Fruit fly (Drosophila melanogaster) whole organism, wandering third instar larva: Measurements from ENCODE around the gene Osi13.

Experiments
- Abd-B ChIP-seq: fragments of >200 bp; optimal IDR thresholded peaks from 2 replicates; lab custom pipeline; 2017; ENCODE audit warnings: missing biosample characterization, missing genetic modification characterization
- CG32264 ChIP-seq: fragments of 200-800 bp; sonication (Bioruptor generic); optimal IDR thresholded peaks from 2 replicates; lab custom pipeline; 2016; ENCODE audit warnings: missing biosample characterization, missing genetic modification characterization
- CG9705 ChIP-seq: fragments of 200-800 bp; sonication (Bioruptor generic); optimal IDR thresholded peaks from 2 replicates; lab custom pipeline; 2018; ENCODE audit warnings: missing biosample characterization, mild to moderate bottlenecking, missing genetic modification characterization
- CrebA ChIP-seq: fragments of 200-800 bp; sonication (Bioruptor generic); optimal IDR thresholded peaks from 2 replicates; lab custom pipeline; 2016; ENCODE audit warnings: missing biosample characterization, mild to moderate bottlenecking, missing genetic modification characterization, borderline replicate concordance
- Dfd ChIP-seq: fragments of >200 bp; optimal IDR thresholded peaks from 2 replicates; lab custom pipeline; 2017; ENCODE audit warnings: missing biosample characterization, missing genetic modification characterization
- Dif ChIP-seq: fragments of 200-275, 200-300 bp; sonication (Bioruptor generic); optimal IDR thresholded peaks from 2 replicates; lab custom pipeline; 2018; ENCODE audit warnings: missing biosample characterization, missing genetic modification characterization; ENCODE audit not compliant: partially characterized antibody
- GATAd ChIP-seq: sonication (Bioruptor generic); optimal IDR thresholded peaks from 2 replicates; lab custom pipeline; 2016; ENCODE audit warnings: missing biosample characterization, missing genetic modification characterization
- HLH106 ChIP-seq: fragments of 200-800 bp; optimal IDR thresholded peaks from 3 replicates; lab custom pipeline; 2019; ENCODE audit warnings: missing biosample characterization, mild to moderate bottlenecking, missing genetic modification characterization, moderate library complexity
- Hnf4 ChIP-seq: fragments of 200-800 bp; sonication (Bioruptor generic); optimal IDR thresholded peaks from 2 replicates; lab custom pipeline; 2016; ENCODE audit warnings: missing biosample characterization, mild to moderate bottlenecking, missing genetic modification characterization
- Hr78 ChIP-seq: fragments of >200 bp; optimal IDR thresholded peaks from 2 replicates; lab custom pipeline; 2017; ENCODE audit warnings: missing biosample characterization, missing genetic modification characterization
- Hr83 ChIP-seq: fragments of 200-300 bp; sonication (Bioruptor generic); optimal IDR thresholded peaks from 2 replicates; lab custom pipeline; 2016; ENCODE audit warnings: missing biosample characterization, mild to moderate bottlenecking, missing genetic modification characterization, moderate library complexity; ENCODE audit not compliant: poor library complexity, severe bottlenecking
- Jra ChIP-seq: sonication (Bioruptor generic); optimal IDR thresholded peaks from 2 replicates; lab custom pipeline; 2016; ENCODE audit warnings: missing biosample characterization, missing genetic modification characterization
- Mio ChIP-seq: sonication (Bioruptor generic); optimal IDR thresholded peaks from 2 replicates; lab custom pipeline; 2016; ENCODE audit warnings: missing biosample characterization, missing genetic modification characterization
- Myc ChIP-seq: fragments of >200 bp; optimal IDR thresholded peaks from 2 replicates; lab custom pipeline; 2017
- N ChIP-seq: fragments of >200 bp; optimal IDR thresholded peaks from 2 replicates; lab custom pipeline; 2018; ENCODE audit warnings: missing biosample characterization, missing external identifiers, missing genetic modification characterization
- OdsH ChIP-seq: fragments of 200-800 bp; sonication (Bioruptor generic); optimal IDR thresholded peaks from 2 replicates; lab custom pipeline; 2016; ENCODE audit warnings: missing biosample characterization, mild to moderate bottlenecking, missing genetic modification characterization
- Sp1 ChIP-seq: fragments of 200-800 bp; sonication (Bioruptor generic); optimal IDR thresholded peaks from 3 replicates; lab custom pipeline; 2019; ENCODE audit warnings: missing biosample characterization, mild to moderate bottlenecking, missing genetic modification characterization, moderate library complexity
- Vsx2 ChIP-seq: fragments of 200-300, 225-300 bp; sonication (Bioruptor generic); optimal IDR thresholded peaks from 2 replicates; lab custom pipeline; 2018; ENCODE audit warnings: missing biosample characterization, missing genetic modification characterization; ENCODE audit not compliant: partially characterized antibody
- br ChIP-seq: fragments of 200-800 bp; sonication (Bioruptor generic); optimal IDR thresholded peaks from 2 replicates; lab custom pipeline; 2016; ENCODE audit warnings: missing biosample characterization, missing genetic modification characterization
- brk ChIP-seq: fragments of 200-800 bp; sonication (Bioruptor generic); optimal IDR thresholded peaks from 2 replicates; lab custom pipeline; 2016; ENCODE audit warnings: missing biosample characterization, mild to moderate bottlenecking, missing genetic modification characterization
- dl ChIP-seq, 2 experiments: fragments of 175-275, 200-275 bp in 1 of 2; fragments of 200-275 bp in 1 of 2; sonication (Bioruptor generic); optimal IDR thresholded peaks; lab custom pipeline; 2018; ENCODE audit warnings: mild to moderate bottlenecking in 2 of 2, missing biosample characterization in 2 of 2, missing genetic modification characterization in 2 of 2, moderate library complexity in 2 of 2; ENCODE audit not compliant: partially characterized antibody in 2 of 2, insufficient read depth in 1 of 2
- dmrt93B ChIP-seq: fragments of 200-800 bp; sonication (Bioruptor generic); optimal IDR thresholded peaks from 2 replicates; lab custom pipeline; 2018; ENCODE audit warnings: missing biosample characterization, mild to moderate bottlenecking, missing genetic modification characterization
- dsf ChIP-seq: sonication (Bioruptor generic); optimal IDR thresholded peaks from 2 replicates; lab custom pipeline; 2016; ENCODE audit warnings: missing biosample characterization, missing genetic modification characterization, borderline replicate concordance
- ey ChIP-seq: fragments of 200-800 bp; sonication (Bioruptor generic); optimal IDR thresholded peaks from 2 replicates; lab custom pipeline; 2016; ENCODE audit warnings: missing biosample characterization, missing genetic modification characterization
- foxo ChIP-seq, 2 experiments: fragments of 200-800 bp; sonication (Bioruptor generic); optimal IDR thresholded peaks; 2 replicates in 1 of 2; 3 replicates in 1 of 2; lab custom pipeline; 2016 to 2017; ENCODE audit warnings: missing biosample characterization in 2 of 2, missing genetic modification characterization in 2 of 2
- fru ChIP-seq: fragments of 200-800 bp; sonication (Bioruptor generic); optimal IDR thresholded peaks from 3 replicates; lab custom pipeline; 2016; ENCODE audit warnings: missing biosample characterization, mild to moderate bottlenecking, missing genetic modification characterization
- h ChIP-seq: fragments of 200-800 bp; sonication (Bioruptor generic); optimal IDR thresholded peaks from 3 replicates; lab custom pipeline; 2016; ENCODE audit warnings: missing biosample characterization, mild to moderate bottlenecking, missing genetic modification characterization
- jim ChIP-seq: fragments of 175-275, 200-325 bp; sonication (Bioruptor generic); optimal IDR thresholded peaks from 2 replicates; lab custom pipeline; 2016; ENCODE audit warnings: missing biosample characterization, mild to moderate bottlenecking, missing genetic modification characterization
- lola ChIP-seq: fragments of >200 bp; optimal IDR thresholded peaks from 2 replicates; lab custom pipeline; 2017; ENCODE audit warnings: missing biosample characterization, missing genetic modification characterization
- pan ChIP-seq: fragments of >200 bp; optimal IDR thresholded peaks from 2 replicates; lab custom pipeline; 2017
- psq ChIP-seq: fragments of 200-800 bp; sonication (Bioruptor generic); optimal IDR thresholded peaks from 3 replicates; lab custom pipeline; 2017; ENCODE audit warnings: missing biosample characterization, mild to moderate bottlenecking, missing genetic modification characterization, moderate library complexity
- sage ChIP-seq: fragments of 200-800 bp; sonication (Bioruptor generic); optimal IDR thresholded peaks from 2 replicates; lab custom pipeline; 2016; ENCODE audit warnings: missing biosample characterization, mild to moderate bottlenecking, missing genetic modification characterization
- sv ChIP-seq: fragments of 200-800 bp; sonication (Bioruptor generic); optimal IDR thresholded peaks from 3 replicates; lab custom pipeline; 2016; ENCODE audit warnings: missing biosample characterization, missing genetic modification characterization
- tai ChIP-seq: sonication (Bioruptor generic); optimal IDR thresholded peaks from 2 replicates; lab custom pipeline; 2016; ENCODE audit warnings: missing biosample characterization, missing genetic modification characterization
- woc ChIP-seq: sonication (Bioruptor generic); optimal IDR thresholded peaks from 2 replicates; lab custom pipeline; 2016; ENCODE audit warnings: missing biosample characterization, mild to moderate bottlenecking, missing genetic modification characterization

Gene Osi13

DNA sequence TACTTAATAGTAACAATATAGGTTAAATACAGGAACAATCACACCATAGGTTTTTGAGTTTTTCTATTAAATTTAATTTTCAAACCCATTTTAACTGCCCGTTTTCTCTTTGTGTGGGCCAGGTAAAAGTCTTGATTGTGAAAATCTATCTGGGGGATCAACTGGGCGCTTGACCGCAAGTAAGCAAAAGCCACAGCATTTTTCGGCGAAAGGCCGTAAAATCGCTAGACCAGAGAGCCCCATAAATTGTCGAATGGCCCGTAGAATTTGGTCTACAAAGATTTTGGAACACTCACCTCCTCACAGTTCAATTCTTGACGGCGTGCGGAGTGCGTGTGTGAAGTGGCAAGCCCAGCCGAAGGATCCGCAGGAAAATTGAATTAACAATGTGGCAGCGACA lies 4.1 kb upstream of the Osi13 start, which contains the start of gene CG15594:
Gene CG15594 (plus strand): TSS at position 301 of the 400 bp plus-strand sequence.
- TF ChIP-seq dmrt93B (GFP tag; lab: Kevin White, UChicago) (no peak), psq (GFP tag; lab: Kevin White, UChicago) (no peak)

DNA sequence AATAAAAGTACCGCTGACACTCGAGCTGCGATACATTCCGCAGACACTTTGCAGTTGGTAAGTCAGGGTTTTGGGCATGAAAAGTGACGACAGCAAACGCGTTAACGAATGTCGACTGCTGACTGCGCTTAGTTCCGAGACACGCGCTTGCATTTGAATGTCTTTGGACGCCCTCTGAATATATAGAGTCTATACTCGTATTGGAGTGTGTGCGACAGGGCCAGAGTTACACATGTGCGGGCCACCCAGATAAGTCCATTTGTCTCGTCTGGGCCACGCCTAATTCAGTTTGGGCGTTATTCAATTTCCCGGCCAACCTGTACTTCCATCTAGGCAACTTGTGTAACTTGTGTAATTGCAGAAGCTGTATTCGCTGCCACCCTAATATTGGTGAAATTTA lies 1.2 kb upstream of the Osi13 start:
- TF ChIP-seq h (GFP tag; lab: Kevin White, UChicago) (no peak), Vsx2 (no peak), Jra (GFP tag; lab: Kevin White, UChicago) (no peak), Dfd (GFP tag; lab: Kevin White, UChicago) (no peak), dmrt93B (GFP tag; lab: Kevin White, UChicago) (no peak), br (GFP tag; lab: Kevin White, UChicago) (no peak), Sp1 (GFP tag; lab: Kevin White, UChicago) (no peak), HLH106 (tag; lab: Kevin White, UChicago) (no peak), CG9705 (GFP tag; lab: Kevin White, UChicago) (no peak), GATAd (GFP tag; lab: Kevin White, UChicago) (no peak), sage (GFP tag; lab: Kevin White, UChicago) (no peak), woc (GFP tag; lab: Kevin White, UChicago) (no peak), Hr83 (GFP tag; lab: Kevin White, UChicago) (no peak)
- TF ChIP-seq, all 38 proteins: peak for 0

DNA sequence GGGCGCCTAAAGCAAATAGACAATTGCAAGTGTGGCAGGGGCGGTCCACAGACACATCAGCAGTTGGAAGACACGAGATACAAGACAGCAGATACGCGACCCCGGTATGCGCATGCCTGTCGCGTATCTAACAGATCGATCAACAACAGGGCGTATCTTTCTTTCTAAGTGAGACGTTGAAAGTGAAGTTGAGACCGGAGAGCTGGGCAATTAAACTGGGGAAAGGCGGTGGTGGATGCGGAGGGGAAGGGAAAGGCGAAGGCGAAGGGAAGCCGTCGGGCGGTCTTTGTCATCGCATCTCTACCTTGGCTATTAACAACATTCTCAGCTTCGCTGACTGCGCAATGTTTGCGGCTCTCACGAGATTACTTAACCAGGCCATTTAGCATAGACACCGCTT lies 2.5 kb downstream of the Osi13 start:
- no peak for TF ChIP-seq psq (GFP tag; lab: Kevin White, UChicago)
- TF ChIP-seq foxo (GFP tag; optimal IDR thresholded peaks at IDR 0.05; lab: Kevin White, UChicago) = no peak
- TF ChIP-seq br (GFP tag; lab: Kevin White, UChicago) = no peak
- no peak for TF ChIP-seq jim (GFP tag; lab: Kevin White, UChicago)
- no peak for TF ChIP-seq Dfd (GFP tag; lab: Kevin White, UChicago)
- TF ChIP-seq, all 38 proteins: peak for 0

DNA sequence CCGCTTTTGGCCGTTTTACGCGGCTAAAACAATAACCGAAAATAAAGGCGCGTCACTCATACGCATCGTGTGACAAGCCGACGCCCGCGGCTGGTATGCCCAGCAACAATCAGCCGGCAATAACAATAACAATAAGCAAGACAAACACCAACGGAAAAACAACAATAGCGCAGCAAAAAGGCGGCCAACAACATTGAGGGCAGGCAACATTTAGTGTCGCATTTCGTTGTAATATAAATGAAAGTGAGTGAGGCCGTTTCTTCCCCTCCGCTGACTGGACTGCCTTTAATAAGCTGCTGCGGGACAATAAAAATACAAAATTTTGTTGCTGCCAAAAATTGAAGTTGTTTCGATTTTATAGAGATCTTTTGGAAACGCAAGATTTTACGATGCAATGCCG lies 5.6 kb downstream of the Osi13 start:
- TF ChIP-seq dsf (GFP tag; lab: Kevin White, UChicago) = no peak
- TF ChIP-seq Mio (GFP tag; lab: Kevin White, UChicago) = no peak
- TF ChIP-seq Myc (lab: Kevin White, UChicago) = no peak
- no peak for TF ChIP-seq woc (GFP tag; lab: Kevin White, UChicago)
- TF ChIP-seq GATAd (GFP tag; lab: Kevin White, UChicago) = no peak
- TF ChIP-seq Hr78 (GFP tag; lab: Kevin White, UChicago) = no peak
- no peak for TF ChIP-seq N (GFP tag; lab: Kevin White, UChicago)
- TF ChIP-seq dl (GFP tag; optimal IDR thresholded peaks at IDR 0.05; lab: Kevin White, UChicago; ENCODE audit: insufficient read depth in 1 of 2, partially characterized antibody in 2 of 2) = no peak
- no peak for TF ChIP-seq h (GFP tag; lab: Kevin White, UChicago)
- no peak for TF ChIP-seq tai
- TF ChIP-seq Hnf4 = no peak
- no peak for TF ChIP-seq br (GFP tag; lab: Kevin White, UChicago)
- no peak for TF ChIP-seq jim (GFP tag; lab: Kevin White, UChicago)
- TF ChIP-seq CG32264 (GFP tag; lab: Kevin White, UChicago) = no peak
- TF ChIP-seq, all 38 proteins: peak for 0

dm6 chr3R:6298828-6299227 lies 7.3 kb downstream of the Osi13 start, which contains the start of gene Osi14:
Gene Osi14 (plus strand): TSS chr3R:6299128.
- TF ChIP-seq CrebA (GFP tag; lab: Kevin White, UChicago) (no peak), lola (GFP tag; lab: Kevin White, UChicago) (no peak), dl (GFP tag; optimal IDR thresholded peaks at IDR 0.05; lab: Kevin White, UChicago; ENCODE audit: insufficient read depth in 1 of 2, partially characterized antibody in 2 of 2) (no peak), jim (GFP tag; lab: Kevin White, UChicago) (no peak), pan (lab: Kevin White, UChicago) (no peak), woc (GFP tag; lab: Kevin White, UChicago) (no peak), CG32264 (GFP tag; lab: Kevin White, UChicago) (no peak)

DNA sequence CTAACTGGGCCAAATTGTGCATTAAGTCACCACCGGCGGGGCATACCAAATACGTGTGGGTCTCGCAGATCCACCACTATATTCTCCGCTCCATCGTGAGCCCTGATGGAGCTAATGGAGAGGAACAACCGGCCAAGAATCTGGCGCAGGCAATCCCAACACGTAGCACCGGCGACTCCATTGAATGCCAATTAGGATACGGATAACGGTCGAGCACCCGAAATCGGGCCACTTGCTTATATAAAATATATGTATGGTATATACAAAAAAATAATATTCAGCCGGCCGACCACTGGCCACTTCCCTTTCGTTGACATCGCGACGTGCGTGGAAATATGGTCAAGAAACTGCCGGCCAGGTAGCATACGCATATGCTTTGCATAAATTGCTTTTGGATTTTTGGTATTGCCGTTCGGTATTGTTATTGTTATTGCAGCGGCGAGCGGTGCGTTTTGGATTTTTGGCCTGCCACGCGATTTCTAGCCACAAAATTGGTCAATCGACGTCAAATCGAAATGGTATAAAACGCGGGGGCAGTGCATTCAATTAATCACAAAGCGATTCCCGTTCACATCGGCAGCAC lies 9.8 kb downstream of the Osi13 start, which contains the start of gene Osi15:
Gene Osi15 (plus strand): TSS at position 548 of the 583 bp plus-strand sequence.
- TF ChIP-seq pan (lab: Kevin White, UChicago) = no peak
- TF ChIP-seq brk (GFP tag; lab: Kevin White, UChicago) = no peak
- TF ChIP-seq dsf (GFP tag; lab: Kevin White, UChicago) = no peak
- TF ChIP-seq dl (GFP tag; optimal IDR thresholded peaks at IDR 0.05; lab: Kevin White, UChicago; ENCODE audit: insufficient read depth in 1 of 2, partially characterized antibody in 2 of 2) = no peak
- TF ChIP-seq sv (GFP tag; lab: Kevin White, UChicago) = no peak
- no peak for TF ChIP-seq Hnf4
- no peak for TF ChIP-seq ey (GFP tag; lab: Kevin White, UChicago)
- no peak for TF ChIP-seq fru
- TF ChIP-seq OdsH (GFP tag; lab: Kevin White, UChicago) = no peak
- no peak for TF ChIP-seq Dif (GFP tag; lab: Kevin White, UChicago)
- no peak for TF ChIP-seq Abd-B (GFP tag; lab: Kevin White, UChicago)
- no peak for TF ChIP-seq foxo (GFP tag; optimal IDR thresholded peaks at IDR 0.05; lab: Kevin White, UChicago)
- TF ChIP-seq Hr83 (GFP tag; lab: Kevin White, UChicago) = no peak
